Worm (Caenorhabditis elegans) whole organism, midembryonic: ENCODE data around the gene hpo-10.

Experiments
- T22C8.4 ChIP-seq: fragments of 200-800 bp; sonication (Bioruptor generic); IDR thresholded peaks from 2 replicates; pipeline ENCODE4 v1.3.6; 2022; ENCODE audit warnings: missing genetic modification characterization, missing compliant biosample characterization
- cog-1 ChIP-seq: sonication (generic microtip); optimal IDR thresholded peaks from 2 replicates; lab custom pipeline; 2016; ENCODE audit warnings: missing genetic modification characterization, missing compliant biosample characterization
- flt-1 ChIP-seq: fragments of 200-800 bp; sonication (Bioruptor generic); IDR thresholded peaks from 2 replicates; pipeline ENCODE4 v1.3.6; 2022; ENCODE audit warnings: missing genetic modification characterization, missing compliant biosample characterization
- klf-2 ChIP-seq: fragments of 200-800 bp; sonication (Bioruptor generic); conservative IDR thresholded peaks from 2 replicates; pipeline ENCODE4 v1.3.6; 2022; ENCODE audit warnings: missing genetic modification reagents, missing genetic modification characterization, missing compliant biosample characterization
- med-1 ChIP-seq: sonication (generic microtip); optimal IDR thresholded peaks from 2 replicates; lab custom pipeline; 2017; ENCODE audit warnings: missing genetic modification characterization, mild to moderate bottlenecking, missing compliant biosample characterization, antibody characterized with exemption, missing genetic modification reagents; ENCODE audit not compliant: insufficient read depth
- ref-1 ChIP-seq: fragments of 200-800 bp; sonication (Bioruptor generic); conservative IDR thresholded peaks from 2 replicates; pipeline ENCODE4 v1.3.6; 2022; ENCODE audit warnings: missing genetic modification reagents, missing genetic modification characterization, missing compliant biosample characterization
- tab-1 ChIP-seq: fragments of 200-800 bp; sonication (Bioruptor generic); IDR thresholded peaks from 2 replicates; pipeline ENCODE4 v1.3.6; 2022; ENCODE audit warnings: missing genetic modification characterization, missing compliant biosample characterization
- ztf-23 ChIP-seq: fragments of 200-800 bp; sonication (Bioruptor generic); IDR thresholded peaks from 2 replicates; pipeline ENCODE4 v1.3.6; 2022; ENCODE audit warnings: missing genetic modification reagents, missing genetic modification characterization, missing compliant biosample characterization
- ztf-29 ChIP-seq: fragments of 200-800 bp; sonication (Bioruptor generic); IDR thresholded peaks from 2 replicates; pipeline ENCODE4 v1.3.6; 2022; ENCODE audit warnings: missing genetic modification reagents, missing genetic modification characterization, missing compliant biosample characterization

The hpo-10 gene

DNA sequence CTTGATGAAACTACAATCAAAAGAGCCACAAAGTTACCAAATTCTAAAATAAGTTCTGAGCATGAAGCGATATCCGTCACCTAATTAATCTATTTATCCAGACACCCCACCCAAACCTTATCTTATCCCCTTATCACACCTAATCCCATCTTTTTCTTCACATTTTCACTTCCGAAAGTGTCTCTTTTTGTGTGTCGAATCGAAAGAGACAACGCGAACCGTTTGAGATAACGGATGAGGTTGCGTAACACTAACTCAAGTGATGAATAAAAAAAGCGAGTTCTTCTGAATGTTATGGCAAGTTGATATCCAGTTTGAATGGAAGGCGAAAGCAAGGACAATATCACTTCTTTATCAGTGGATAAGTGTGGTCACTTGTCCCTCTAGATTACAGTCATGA lies 4.2 kb downstream of the hpo-10 start:
- TF ChIP-seq med-1 (GFP tag; lab: Kevin White, UChicago) (no peak), T22C8.4 (GFP tag; lab: Robert Waterston, UW) (no peak), ref-1 (GFP tag; lab: Robert Waterston, UW) (no peak), klf-2 (GFP tag; lab: Robert Waterston, UW) (no peak), ztf-29 (no peak), cog-1 (tag; lab: Kevin White, UChicago) (no peak), flt-1 (no peak), ztf-23 (GFP tag; lab: Robert Waterston, UW) (no peak), tab-1 (GFP tag; lab: Robert Waterston, UW) (no peak)

DNA sequence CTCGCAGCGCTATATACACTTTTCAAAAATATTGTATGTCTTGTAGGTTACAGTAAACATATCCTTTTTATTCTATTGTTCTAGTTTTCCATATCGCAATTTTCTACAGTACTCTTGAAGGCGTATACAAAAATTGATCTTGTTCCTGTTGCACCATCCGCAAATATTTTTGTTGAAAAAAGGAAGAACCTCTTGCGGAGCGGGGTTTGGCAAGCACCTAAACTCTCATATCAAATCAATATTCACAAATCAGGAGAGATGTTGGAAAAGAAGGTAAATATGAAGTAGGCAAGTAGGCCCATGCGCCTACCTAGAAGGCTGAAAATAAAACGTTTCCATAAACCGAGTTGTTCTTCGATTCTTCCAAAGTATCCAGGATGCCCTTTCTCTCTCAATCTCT lies 4.7 kb downstream of the hpo-10 start, which contains the start of gene C28H8.5:
C28H8.5 (plus strand) TSS at position 301 of the 400 bp plus-strand sequence.
- TF ChIP-seq ref-1 (GFP tag; lab: Robert Waterston, UW): no peak
- no peak for TF ChIP-seq cog-1 (tag; lab: Kevin White, UChicago)
- no peak for TF ChIP-seq med-1 (GFP tag; lab: Kevin White, UChicago)
- no peak for TF ChIP-seq klf-2 (GFP tag; lab: Robert Waterston, UW)
- TF ChIP-seq ztf-29: no peak
- no peak for TF ChIP-seq tab-1 (GFP tag; lab: Robert Waterston, UW)
- TF ChIP-seq flt-1: no peak
- no peak for TF ChIP-seq ztf-23 (GFP tag; lab: Robert Waterston, UW)
- no peak for TF ChIP-seq T22C8.4 (GFP tag; lab: Robert Waterston, UW)

DNA sequence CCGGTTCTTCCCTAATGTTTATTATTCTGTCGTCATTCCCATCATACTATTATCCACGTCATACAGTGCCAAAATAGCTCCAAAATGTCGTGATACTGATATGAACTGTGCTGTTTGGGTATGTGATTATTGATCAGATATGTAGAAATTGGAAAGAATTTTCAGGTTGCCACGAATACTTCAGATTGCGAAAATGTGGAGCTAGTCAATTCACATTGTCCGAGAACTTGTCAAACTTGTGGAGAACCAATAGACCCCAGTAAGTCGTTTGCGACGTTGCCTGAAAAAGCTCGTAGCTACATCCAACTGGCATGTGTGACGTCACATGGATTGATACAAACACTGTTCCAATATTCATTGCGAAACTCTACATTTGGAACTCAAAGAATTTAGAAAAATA lies 5.2 kb downstream of the hpo-10 start:
- no peak for TF ChIP-seq tab-1 (GFP tag; lab: Robert Waterston, UW)
- TF ChIP-seq med-1 (GFP tag; lab: Kevin White, UChicago): no peak
- no peak for TF ChIP-seq ztf-23 (GFP tag; lab: Robert Waterston, UW)
- TF ChIP-seq klf-2 (GFP tag; lab: Robert Waterston, UW): no peak
- TF ChIP-seq ref-1 (GFP tag; lab: Robert Waterston, UW): no peak
- TF ChIP-seq flt-1: no peak
- no peak for TF ChIP-seq T22C8.4 (GFP tag; lab: Robert Waterston, UW)
- TF ChIP-seq ztf-29: no peak
- no peak for TF ChIP-seq cog-1 (tag; lab: Kevin White, UChicago)

DNA sequence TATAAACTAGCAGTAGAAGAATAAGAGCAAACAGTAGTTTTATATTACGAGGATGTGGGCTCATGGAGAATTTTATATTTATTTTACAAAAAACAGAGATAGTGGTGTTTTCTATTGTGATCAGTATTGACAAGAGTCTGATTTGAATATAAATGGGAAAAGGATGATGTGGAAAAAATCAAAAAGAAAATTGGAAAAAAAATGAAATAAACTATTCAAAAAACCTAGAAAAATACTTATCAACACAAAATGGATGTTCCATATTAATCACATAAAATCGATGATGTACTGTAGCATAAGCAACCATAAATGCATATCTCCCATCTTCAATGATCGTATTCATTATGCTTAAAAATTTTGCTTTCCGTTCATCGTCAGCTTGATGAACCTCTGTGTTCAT lies 7.6 kb downstream of the hpo-10 start, which contains the start of gene C28H8.7:
C28H8.7 (minus strand) TSS at position 101 of the 400 bp plus-strand sequence.
- TF ChIP-seq tab-1 (GFP tag; lab: Robert Waterston, UW) (no peak), cog-1 (tag; lab: Kevin White, UChicago) (no peak), med-1 (GFP tag; lab: Kevin White, UChicago) (no peak), ztf-29 (no peak), ztf-23 (GFP tag; lab: Robert Waterston, UW) (no peak), ref-1 (GFP tag; lab: Robert Waterston, UW) (no peak), flt-1 (no peak), klf-2 (GFP tag; lab: Robert Waterston, UW) (no peak), T22C8.4 (GFP tag; lab: Robert Waterston, UW) (no peak)

DNA sequence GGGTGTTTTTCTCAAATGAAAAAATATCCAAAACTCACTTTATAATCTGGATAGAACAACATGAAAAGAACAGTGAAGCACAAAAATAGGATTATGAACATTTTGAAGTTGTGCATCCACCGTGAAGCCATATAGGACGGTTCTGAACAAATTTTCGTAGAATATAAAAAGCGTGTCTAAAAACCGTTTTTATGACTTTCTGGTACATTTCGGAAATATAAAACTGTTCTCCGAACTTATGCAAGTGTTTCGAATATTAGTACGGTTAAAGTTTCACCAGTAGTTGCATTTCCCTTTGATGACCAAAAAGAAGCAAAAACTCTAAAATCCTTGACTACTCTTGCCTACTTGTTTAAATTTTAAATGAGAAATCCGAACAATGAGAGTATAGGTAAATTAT lies 9.4 kb downstream of the hpo-10 start, which contains the start of gene C28H8.8:
C28H8.8 (minus strand) TSS at position 101 of the 400 bp plus-strand sequence.
- TF ChIP-seq klf-2 (GFP tag; lab: Robert Waterston, UW) (no peak), ref-1 (GFP tag; lab: Robert Waterston, UW) (no peak), cog-1 (tag; lab: Kevin White, UChicago) (no peak), tab-1 (GFP tag; lab: Robert Waterston, UW) (no peak), T22C8.4 (GFP tag; lab: Robert Waterston, UW) (no peak), ztf-29 (no peak), flt-1 (no peak), med-1 (GFP tag; lab: Kevin White, UChicago) (no peak), ztf-23 (GFP tag; lab: Robert Waterston, UW) (no peak)

DNA sequence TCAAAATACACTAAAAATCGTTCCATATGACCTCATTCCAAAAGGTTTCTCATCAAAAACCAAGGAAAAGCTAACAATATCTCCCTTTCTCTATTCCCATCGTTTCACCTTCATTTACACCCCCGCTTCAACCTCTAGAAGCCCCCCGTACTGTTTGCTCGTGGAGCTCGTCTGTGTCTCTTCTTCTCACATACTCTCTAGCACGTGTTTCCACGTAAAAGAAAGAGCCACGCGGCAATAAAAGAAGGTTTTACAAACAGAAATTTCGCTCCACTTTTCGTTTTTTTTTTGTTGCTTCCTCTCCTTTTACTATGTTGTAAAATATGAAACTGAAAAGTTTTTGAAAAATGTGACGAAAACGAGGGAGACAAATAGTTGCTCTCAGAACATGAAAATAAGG lies 13.6 kb downstream of the hpo-10 start:
- TF ChIP-seq ztf-23 (GFP tag; lab: Robert Waterston, UW) (no peak), T22C8.4 (GFP tag; lab: Robert Waterston, UW) (no peak), ztf-29 (no peak), med-1 (GFP tag; lab: Kevin White, UChicago) (no peak), cog-1 (tag; lab: Kevin White, UChicago) (no peak), tab-1 (GFP tag; lab: Robert Waterston, UW) (no peak), klf-2 (GFP tag; lab: Robert Waterston, UW) (no peak)

DNA sequence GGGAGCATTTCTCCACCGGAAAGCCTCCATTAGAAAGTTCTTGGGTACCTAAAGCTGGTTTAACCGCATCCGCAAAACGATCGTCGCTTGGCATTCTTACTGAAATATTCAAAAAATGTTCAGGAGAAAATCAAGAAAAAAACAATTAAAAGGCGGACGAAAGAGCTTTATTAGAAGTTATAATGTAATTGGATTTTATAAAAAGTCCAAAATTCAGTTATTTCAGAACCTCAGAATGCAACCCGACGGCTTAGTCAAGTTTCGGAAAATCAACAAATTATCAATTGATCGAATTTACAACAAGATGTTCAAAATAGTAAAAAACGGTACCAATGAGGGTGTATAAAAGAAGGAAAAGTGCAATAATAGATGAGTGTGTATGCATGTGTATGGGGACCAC lies 16.6 kb downstream of the hpo-10 start, which contains the start of gene pxl-1:
pxl-1 (minus strand) TSS at position 101 of the 400 bp plus-strand sequence.
- no peak for TF ChIP-seq ztf-23 (GFP tag; lab: Robert Waterston, UW)
- no peak for TF ChIP-seq klf-2 (GFP tag; lab: Robert Waterston, UW)
- TF ChIP-seq flt-1: no peak

DNA sequence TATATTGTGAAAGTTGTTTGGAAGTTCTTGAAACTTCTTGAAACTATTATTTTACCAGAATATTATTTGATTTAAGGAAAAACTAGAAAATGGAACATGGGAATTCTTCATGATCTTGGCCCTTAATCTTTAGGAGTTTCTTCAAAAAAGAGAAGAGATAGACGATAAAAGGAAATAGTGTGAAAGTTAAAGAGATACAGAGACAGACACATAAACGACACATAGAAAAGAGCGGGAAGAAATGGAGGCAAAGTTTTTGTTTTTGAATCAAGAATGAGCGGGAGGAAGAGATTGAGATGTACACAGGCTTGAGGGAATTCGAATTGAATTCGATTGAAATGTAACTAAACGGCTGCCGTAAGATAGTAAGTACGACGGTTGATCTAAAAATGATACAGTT lies 18.2 kb downstream of the hpo-10 start:
- TF ChIP-seq cog-1 (tag; lab: Kevin White, UChicago) (no peak), klf-2 (GFP tag; lab: Robert Waterston, UW) (no peak), T22C8.4 (GFP tag; lab: Robert Waterston, UW) (no peak), ztf-23 (GFP tag; lab: Robert Waterston, UW) (no peak), ref-1 (GFP tag; lab: Robert Waterston, UW) (no peak), ztf-29 (no peak)

DNA sequence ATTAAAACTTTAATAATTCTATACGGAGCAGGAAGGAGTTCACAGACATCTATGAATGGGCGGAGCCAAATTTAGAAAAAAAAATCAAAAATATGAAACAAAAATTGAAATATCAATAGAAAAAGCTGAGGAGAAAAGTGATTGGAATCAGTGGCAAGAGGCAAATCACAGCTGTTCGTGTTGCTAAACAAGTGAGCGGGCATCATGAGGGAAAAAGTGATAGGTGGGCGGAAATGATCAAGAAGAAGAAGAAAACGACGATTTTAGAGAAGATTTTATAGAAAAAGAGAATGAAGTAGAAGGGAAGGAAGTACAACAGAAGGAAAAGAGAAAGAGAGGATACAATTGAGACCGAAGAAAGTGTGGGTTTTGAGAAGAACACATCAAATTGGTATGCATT lies 19.3 kb downstream of the hpo-10 start:
- TF ChIP-seq tab-1 (GFP tag; lab: Robert Waterston, UW): no peak
- TF ChIP-seq T22C8.4 (GFP tag; lab: Robert Waterston, UW): no peak
- no peak for TF ChIP-seq klf-2 (GFP tag; lab: Robert Waterston, UW)
- no peak for TF ChIP-seq ztf-23 (GFP tag; lab: Robert Waterston, UW)
- no peak for TF ChIP-seq ref-1 (GFP tag; lab: Robert Waterston, UW)
- TF ChIP-seq flt-1: no peak
- no peak for TF ChIP-seq med-1 (GFP tag; lab: Kevin White, UChicago)
- no peak for TF ChIP-seq ztf-29
- TF ChIP-seq cog-1 (tag; lab: Kevin White, UChicago): no peak
